Worm (Caenorhabditis elegans) whole organism, L1 larva: ENCODE data around the gene R13A1.3.

Source experiments
- C16A3.4 ChIP-seq: fragments of 150-350 bp; optimal IDR thresholded peaks from 2 replicates; lab custom pipeline; 2014; ENCODE audit warnings: missing biosample characterization, missing genetic modification characterization
- hpl-2 ChIP-seq: fragments of 150-350 bp; optimal IDR thresholded peaks from 2 replicates; lab custom pipeline; 2014; ENCODE audit warnings: missing biosample characterization, missing genetic modification reagents, missing genetic modification characterization
- lin-39 ChIP-seq: fragments of 150-350 bp; optimal IDR thresholded peaks from 2 replicates; lab custom pipeline; 2014; ENCODE audit warnings: missing biosample characterization, missing genetic modification reagents, missing genetic modification characterization
- nhr-11 ChIP-seq: fragments of 150-350 bp; optimal IDR thresholded peaks from 2 replicates; lab custom pipeline; 2014; ENCODE audit warnings: missing biosample characterization, missing genetic modification characterization
- nhr-85 ChIP-seq: sonication (generic microtip); peaks from one replicate; lab custom pipeline; 2016; ENCODE audit warnings: missing genetic modification characterization, inconsistent platforms, missing compliant biosample characterization
- rnt-1 ChIP-seq: sonication (generic microtip); optimal IDR thresholded peaks from 2 replicates; lab custom pipeline; 2016; ENCODE audit warnings: mild to moderate bottlenecking, missing genetic modification characterization, moderate library complexity, missing compliant biosample characterization
- snu-23 ChIP-seq: sonication (generic microtip); optimal IDR thresholded peaks from 2 replicates; lab custom pipeline; 2016; ENCODE audit warnings: missing genetic modification characterization, missing compliant biosample characterization

DNA sequence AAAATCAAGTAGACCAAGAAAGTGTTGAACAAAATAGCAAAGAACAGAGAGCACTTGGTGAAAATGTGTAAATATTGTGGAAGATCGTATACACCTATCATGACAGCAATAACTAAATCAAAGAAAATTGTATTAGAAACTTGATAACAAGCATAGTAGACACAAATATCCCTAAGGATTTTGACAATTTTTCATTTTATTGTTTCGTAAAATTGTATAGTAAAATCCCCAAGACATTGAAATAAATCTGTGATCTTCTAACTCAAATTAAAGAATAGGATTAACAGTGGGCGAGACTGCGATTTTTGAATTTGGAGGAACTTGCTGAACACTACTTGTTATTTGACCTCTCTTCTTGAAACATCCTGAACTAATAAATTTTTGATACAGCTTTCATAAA is 32.6 kb upstream of the R13A1.3 start, which contains the start of gene str-220:
- no peak for TF ChIP-seq nhr-85 (tag; lab: Kevin White, UChicago)
- no peak for TF ChIP-seq C16A3.4 (tag; lab: Kevin White, UChicago)
- TF ChIP-seq hpl-2 (GFP tag; lab: Kevin White, UChicago), result no peak
- no peak for TF ChIP-seq nhr-11 (tag; lab: Kevin White, UChicago)
- TF ChIP-seq snu-23 (GFP tag; lab: Kevin White, UChicago), result no peak
- TF ChIP-seq rnt-1, result no peak
- no peak for TF ChIP-seq lin-39 (tag; lab: Kevin White, UChicago)
